Worm (Caenorhabditis elegans) whole organism, L4 larva: Measurements from ENCODE around the gene pqn-18.
A peak's percentile ranks its signal among the peaks of the same experiment; 100 is the strongest.

Source experiments
- D1046.2 ChIP-seq: fragments of 200-800 bp; sonication (Bioruptor generic); IDR thresholded peaks from 2 replicates; pipeline ENCODE4 v1.3.6; 2022; ENCODE audit warnings: missing genetic modification characterization, missing compliant biosample characterization
- F49E8.2 ChIP-seq: sonication (generic microtip); optimal IDR thresholded peaks from 2 replicates; lab custom pipeline; 2016; ENCODE audit warnings: missing compliant biosample characterization, mild to moderate bottlenecking, missing genetic modification characterization, borderline replicate concordance
- R02D3.7 ChIP-seq: fragments of 150-350 bp; sonication (generic microtip); optimal IDR thresholded peaks from 3 replicates; lab custom pipeline; 2014; ENCODE audit warnings: missing biosample characterization, missing genetic modification characterization
- T20F7.1 ChIP-seq: fragments of 200-800 bp; sonication (Bioruptor generic); optimal IDR thresholded peaks from 2 replicates; lab custom pipeline; 2018; ENCODE audit warnings: mild to moderate bottlenecking, missing genetic modification characterization, missing compliant biosample characterization
- T26A8.4 ChIP-seq: fragments of 200-800 bp; sonication (Bioruptor generic); IDR thresholded peaks from 2 replicates; pipeline ENCODE4 v1.3.6; 2022; ENCODE audit warnings: missing genetic modification characterization, missing compliant biosample characterization
- Y105C5A.15 ChIP-seq: fragments of 200-800 bp; sonication (Bioruptor generic); IDR thresholded peaks from 2 replicates; pipeline ENCODE4 v1.3.6; 2022; ENCODE audit warnings: missing genetic modification characterization, missing compliant biosample characterization
- Y48G9A.11 ChIP-seq: fragments of 200-800 bp; sonication (Bioruptor generic); IDR thresholded peaks from 2 replicates; pipeline ENCODE4 v1.3.6; 2022; ENCODE audit warnings: missing genetic modification reagents, missing genetic modification characterization, missing compliant biosample characterization
- ZK546.5 ChIP-seq, 2 experiments: sonication (generic microtip); optimal IDR thresholded peaks; 2 replicates each; lab custom pipeline; 2017; ENCODE audit warnings: missing biosample characterization in 2 of 2, missing genetic modification characterization in 2 of 2
- aha-1 ChIP-seq: fragments of 150-350 bp; peaks from one replicate; lab custom pipeline; 2014; ENCODE audit warnings: missing biosample characterization, missing genetic modification characterization
- ceh-32 ChIP-seq: sonication (generic microtip); optimal IDR thresholded peaks from 2 replicates; lab custom pipeline; 2016; ENCODE audit warnings: mild to moderate bottlenecking, missing genetic modification characterization, missing compliant biosample characterization; ENCODE audit not compliant: poor library complexity
- daf-19 ChIP-seq: fragments of 200-800 bp; sonication (Bioruptor generic); conservative IDR thresholded peaks from 2 replicates; pipeline ENCODE4 v1.3.6; 2022; ENCODE audit warnings: missing genetic modification characterization, missing compliant biosample characterization
- duxl-1 ChIP-seq: sonication (generic microtip); optimal IDR thresholded peaks from 2 replicates; lab custom pipeline; 2016; ENCODE audit warnings: mild to moderate bottlenecking, missing genetic modification characterization, moderate library complexity, missing compliant biosample characterization; ENCODE audit not compliant: poor library complexity
- dve-1 ChIP-seq: sonication (generic microtip); optimal IDR thresholded peaks from 2 replicates; lab custom pipeline; 2017; ENCODE audit warnings: antibody characterized with exemption, mild to moderate bottlenecking, missing genetic modification characterization, missing compliant biosample characterization; ENCODE audit not compliant: insufficient read depth
- egl-27 ChIP-seq: sonication (generic microtip); optimal IDR thresholded peaks from 3 replicates; lab custom pipeline; 2017; ENCODE audit warnings: missing biosample characterization, missing genetic modification reagents, missing genetic modification characterization
- egl-43 ChIP-seq: fragments of 200-800 bp; sonication (Bioruptor generic); IDR thresholded peaks from 2 replicates; pipeline ENCODE4 v1.3.6; 2022; ENCODE audit warnings: missing genetic modification reagents, missing genetic modification characterization, missing compliant biosample characterization
- fos-1 ChIP-seq: fragments of 150-350 bp; optimal IDR thresholded peaks from 2 replicates; lab custom pipeline; 2014; ENCODE audit warnings: missing biosample characterization, missing genetic modification characterization
- hif-1 ChIP-seq, 2 experiments: sonication (generic microtip); optimal IDR thresholded peaks; 2 replicates each; lab custom pipeline; 2016 to 2017; ENCODE audit warnings: missing compliant biosample characterization in 2 of 2, missing genetic modification characterization in 2 of 2, missing genetic modification reagents in 2 of 2, missing genotype in 2 of 2, mild to moderate bottlenecking in 1 of 2
- hlh-30 ChIP-seq: sonication (generic microtip); optimal IDR thresholded peaks from 2 replicates; lab custom pipeline; 2017; ENCODE audit warnings: antibody characterized with exemption, mild to moderate bottlenecking, missing genetic modification characterization, missing compliant biosample characterization; ENCODE audit not compliant: insufficient read depth
- lin-13 ChIP-seq: fragments of 150-350 bp; optimal IDR thresholded peaks from 2 replicates; lab custom pipeline; 2014; ENCODE audit warnings: missing biosample characterization, missing genetic modification reagents, missing genetic modification characterization
- lin-15B ChIP-seq: fragments of 150-350 bp; sonication (generic microtip); optimal IDR thresholded peaks from 3 replicates; lab custom pipeline; 2014; ENCODE audit warnings: missing biosample characterization, missing genetic modification characterization
- lin-29 ChIP-seq: fragments of 200-800 bp; sonication (Bioruptor generic); IDR thresholded peaks from 2 replicates; pipeline ENCODE4 v1.3.6; 2022; ENCODE audit warnings: missing genetic modification reagents, missing genetic modification characterization, missing compliant biosample characterization
- lir-3 ChIP-seq: sonication (generic microtip); optimal IDR thresholded peaks from 2 replicates; lab custom pipeline; 2016; ENCODE audit warnings: mild to moderate bottlenecking, missing genetic modification characterization, missing compliant biosample characterization
- lsy-2 ChIP-seq, 2 experiments: fragments of 150-350 bp in 1 of 2; sonication (generic microtip) in 1 of 2; optimal IDR thresholded peaks; 2 replicates each; lab custom pipeline; 2014 to 2017; ENCODE audit warnings: missing biosample characterization in 2 of 2, missing genetic modification characterization in 2 of 2
- madf-5 ChIP-seq, 2 experiments: fragments of 200-800 bp; sonication (Bioruptor generic); IDR thresholded peaks; 2 replicates each; pipeline ENCODE4 v1.3.6; 2022; ENCODE audit warnings: missing compliant biosample characterization in 2 of 2, missing genetic modification characterization in 2 of 2
- mep-1 ChIP-seq: fragments of 150-350 bp; sonication (generic microtip); optimal IDR thresholded peaks from 3 replicates; lab custom pipeline; 2014; ENCODE audit warnings: missing biosample characterization, missing genetic modification characterization
- nhr-102 ChIP-seq: sonication (generic microtip); optimal IDR thresholded peaks from 2 replicates; lab custom pipeline; 2016; ENCODE audit warnings: mild to moderate bottlenecking, missing genetic modification characterization, moderate library complexity, missing compliant biosample characterization
- nhr-11 ChIP-seq: fragments of 150-350 bp; optimal IDR thresholded peaks from 2 replicates; lab custom pipeline; 2014; ENCODE audit warnings: missing biosample characterization, missing genetic modification characterization
- nhr-28 ChIP-seq: fragments of 150-350 bp; optimal IDR thresholded peaks from 2 replicates; lab custom pipeline; 2014; ENCODE audit warnings: missing biosample characterization, missing genetic modification characterization
- nhr-6 ChIP-seq: fragments of 150-350 bp; optimal IDR thresholded peaks from 2 replicates; lab custom pipeline; 2014; ENCODE audit warnings: missing biosample characterization, missing genetic modification characterization
- php-3 ChIP-seq: fragments of 200-800 bp; sonication (Bioruptor generic); IDR thresholded peaks from 2 replicates; pipeline ENCODE4 v1.3.6; 2022; ENCODE audit warnings: missing genetic modification reagents, missing genetic modification characterization, missing compliant biosample characterization
- pqm-1 ChIP-seq: sonication (generic microtip); optimal IDR thresholded peaks from 2 replicates; lab custom pipeline; 2017; ENCODE audit warnings: missing biosample characterization, missing genetic modification characterization
- set-16 ChIP-seq: fragments of 200-800 bp; sonication (Bioruptor generic); IDR thresholded peaks from 2 replicates; pipeline ENCODE4 v1.3.6; 2022; ENCODE audit warnings: missing genetic modification reagents, missing genetic modification characterization, missing compliant biosample characterization
- skn-1 ChIP-seq: fragments of 150-350 bp; optimal IDR thresholded peaks from 2 replicates; lab custom pipeline; 2014; ENCODE audit warnings: missing biosample characterization, missing genetic modification characterization
- snpc-1.2 ChIP-seq: fragments of 200-800 bp; sonication (Bioruptor generic); IDR thresholded peaks from 2 replicates; pipeline ENCODE4 v1.3.6; 2022; ENCODE audit warnings: missing genetic modification reagents, missing genetic modification characterization, missing compliant biosample characterization
- spr-1 ChIP-seq: sonication (generic microtip); optimal IDR thresholded peaks from 2 replicates; lab custom pipeline; 2016; ENCODE audit warnings: mild to moderate bottlenecking, missing genetic modification characterization, missing compliant biosample characterization
- tag-97 ChIP-seq: fragments of 200-800 bp; sonication (Bioruptor generic); IDR thresholded peaks from 2 replicates; pipeline ENCODE4 v1.3.6; 2022; ENCODE audit warnings: missing genetic modification characterization, missing compliant biosample characterization
- tra-1 ChIP-seq: fragments of 200-800 bp; sonication (Bioruptor generic); IDR thresholded peaks from 2 replicates; pipeline ENCODE4 v1.3.6; 2022; ENCODE audit warnings: missing genetic modification reagents, missing genetic modification characterization, missing compliant biosample characterization
- unc-39 ChIP-seq: sonication (generic microtip); optimal IDR thresholded peaks from 2 replicates; lab custom pipeline; 2017; ENCODE audit warnings: missing biosample characterization, missing genetic modification characterization
- zag-1 ChIP-seq: fragments of 150-350 bp; optimal IDR thresholded peaks from 2 replicates; lab custom pipeline; 2014; ENCODE audit warnings: missing biosample characterization, missing genetic modification characterization
- ztf-7 ChIP-seq: fragments of 150-350 bp; optimal IDR thresholded peaks from 2 replicates; lab custom pipeline; 2014; ENCODE audit warnings: missing biosample characterization, missing genetic modification characterization

Gene pqn-18

DNA sequence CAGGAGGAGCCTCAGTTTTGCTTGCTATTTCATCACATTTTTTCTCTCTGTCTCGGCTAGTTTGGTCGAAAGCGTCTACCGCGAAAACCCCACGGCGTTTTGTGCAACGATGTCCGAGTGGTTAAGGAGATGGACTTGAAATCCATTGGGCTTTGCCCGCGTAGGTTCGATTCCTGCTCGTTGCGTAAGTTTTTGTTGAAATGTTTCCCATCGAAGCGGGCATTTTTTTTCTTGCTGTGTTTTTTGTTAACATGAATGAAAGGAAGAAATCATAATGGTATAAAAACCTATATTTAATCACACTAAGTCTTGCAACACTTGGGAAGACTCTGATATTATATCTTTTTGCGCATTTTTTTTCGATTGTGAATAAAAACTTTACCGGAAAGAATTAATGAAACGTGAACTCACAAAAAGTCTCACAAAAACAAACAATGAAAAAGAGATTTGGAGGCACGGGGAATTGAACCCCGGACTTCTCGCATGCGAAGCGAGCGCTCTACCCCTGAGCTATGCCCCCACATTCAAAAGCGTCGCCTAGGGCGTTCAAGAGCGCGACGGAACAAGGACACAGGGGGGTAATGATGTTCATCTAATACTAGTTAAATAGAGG lies 17.7 kb upstream of the pqn-18 start (continued):
- TF ChIP-seq pqm-1 (tag; lab: Kevin White, UChicago) (peak; percentile 17), lir-3 (tag; lab: Kevin White, UChicago) (peak; percentile 47), hlh-30 (tag; lab: Kevin White, UChicago) (peak; percentile 71), Y105C5A.15 (GFP tag; lab: Robert Waterston, UW) (no peak), spr-1 (peak; percentile 58), lin-15B (tag; lab: Kevin White, UChicago) (no peak), lin-29 (no peak), set-16 (GFP tag; lab: Robert Waterston, UW) (0 out of 2 replicates have a peak, but pooled peaks have one; percentile 20), nhr-11 (tag; lab: Kevin White, UChicago) (peak; percentile 75), php-3 (GFP tag; lab: Robert Waterston, UW) (peak; percentile 56; the same call in 1 of the 2 replicates), lin-13 (no peak), tra-1 (GFP tag; lab: Robert Waterston, UW) (peak; percentile 38), egl-43 (GFP tag; lab: Robert Waterston, UW) (no peak; the same call in 1 of the 2 replicates), T26A8.4 (peak; percentile 68), zag-1 (tag; lab: Kevin White, UChicago) (peak; percentile 28)

DNA sequence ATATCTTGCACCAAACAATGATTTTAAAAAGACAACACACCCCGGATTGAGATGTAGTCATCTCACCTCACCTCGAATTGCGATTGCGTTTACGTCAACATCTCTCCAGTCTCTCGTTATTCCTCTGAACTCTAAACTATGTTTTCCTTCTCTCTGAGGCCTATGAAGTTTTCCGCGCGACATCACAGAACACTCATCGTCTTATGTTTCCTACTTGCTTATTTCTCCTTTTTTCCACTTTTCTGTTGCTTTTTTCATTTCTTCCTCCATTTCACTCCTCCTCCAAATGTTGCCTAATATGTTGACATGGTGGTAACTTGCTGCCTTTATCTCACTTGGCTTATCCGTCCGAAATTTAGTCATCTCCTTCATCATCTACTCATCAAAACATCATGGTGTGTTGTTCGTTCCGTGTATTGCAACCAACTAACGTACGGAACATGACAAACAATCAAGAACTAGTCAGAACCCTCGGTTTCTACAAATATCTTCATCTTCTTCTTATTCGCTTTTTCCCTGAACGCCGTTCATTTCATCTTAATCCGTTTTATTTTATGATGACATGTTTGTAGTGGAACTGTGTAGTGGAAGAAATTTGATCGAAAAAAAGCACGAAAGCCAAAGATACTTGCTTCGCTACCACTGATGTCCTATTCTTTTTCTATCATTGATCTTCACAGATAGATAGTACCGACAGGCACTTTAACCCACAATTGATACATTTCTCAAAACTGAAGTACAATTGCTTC lies 8.3 kb upstream of the pqn-18 start:
- TF ChIP-seq D1046.2 (GFP tag; lab: Robert Waterston, UW): no peak
- peak; percentile 52 for TF ChIP-seq aha-1
- TF ChIP-seq duxl-1 (tag; lab: Kevin White, UChicago): no peak
- no peak for TF ChIP-seq spr-1
- TF ChIP-seq ceh-32: no peak
- TF ChIP-seq R02D3.7 (tag; lab: Kevin White, UChicago): no peak
- no peak for TF ChIP-seq egl-27 (tag; lab: Kevin White, UChicago)
- TF ChIP-seq ztf-7 (tag; lab: Kevin White, UChicago): no peak
- no peak for TF ChIP-seq Y48G9A.11 (GFP tag; lab: Robert Waterston, UW)
- no peak for TF ChIP-seq unc-39 (tag; lab: Kevin White, UChicago)
- peak; percentile 93 for TF ChIP-seq nhr-28 (tag; lab: Kevin White, UChicago)
- TF ChIP-seq zag-1 (tag; lab: Kevin White, UChicago): no peak
- peak; percentile 16 for TF ChIP-seq mep-1
- peak in 1 of 2 experiments; percentile 8 for TF ChIP-seq lsy-2 (tag; optimal IDR thresholded peaks at IDR 0.05; lab: Kevin White, UChicago)
- TF ChIP-seq nhr-11 (tag; lab: Kevin White, UChicago): no peak
- TF ChIP-seq hif-1 (tag; optimal IDR thresholded peaks at IDR 0.05; lab: Kevin White, UChicago): no peak

ce11 chrX:12902057-12902652 lies 5.5 kb upstream of the pqn-18 start:
- TF ChIP-seq aha-1: no peak
- no peak for TF ChIP-seq fos-1
- no peak for TF ChIP-seq nhr-6
- no peak for TF ChIP-seq nhr-102
- TF ChIP-seq egl-27 (tag; lab: Kevin White, UChicago): no peak
- TF ChIP-seq snpc-1.2 (GFP tag; lab: Robert Waterston, UW): no peak
- no peak for TF ChIP-seq hif-1 (tag; optimal IDR thresholded peaks at IDR 0.05; lab: Kevin White, UChicago)
- no peak for TF ChIP-seq nhr-28 (tag; lab: Kevin White, UChicago)
- no peak for TF ChIP-seq daf-19 (GFP tag; lab: Robert Waterston, UW)
- no peak for TF ChIP-seq F49E8.2 (tag; lab: Kevin White, UChicago)
- TF ChIP-seq madf-5 (GFP tag; IDR thresholded peaks at IDR 0.05; lab: Robert Waterston, UW): no peak
- TF ChIP-seq T20F7.1 (GFP tag; lab: Kevin White, UChicago): no peak
- no peak for TF ChIP-seq dve-1 (tag; lab: Kevin White, UChicago)
- no peak for TF ChIP-seq skn-1
- TF ChIP-seq tag-97: no peak
- no peak for TF ChIP-seq ZK546.5 (tag; optimal IDR thresholded peaks at IDR 0.05; lab: Kevin White, UChicago)
